Worm (Caenorhabditis elegans) whole organism, L4 larva: Measurements from ENCODE around the gene eat-4.

Source experiments
- duxl-1 ChIP-seq: sonication (generic microtip); optimal IDR thresholded peaks from 2 replicates; lab custom pipeline; 2016; ENCODE audit warnings: mild to moderate bottlenecking, missing genetic modification characterization, moderate library complexity, missing compliant biosample characterization; ENCODE audit not compliant: poor library complexity
- fos-1 ChIP-seq: fragments of 150-350 bp; optimal IDR thresholded peaks from 2 replicates; lab custom pipeline; 2014; ENCODE audit warnings: missing biosample characterization, missing genetic modification characterization
- lin-15B ChIP-seq: fragments of 150-350 bp; sonication (generic microtip); optimal IDR thresholded peaks from 3 replicates; lab custom pipeline; 2014; ENCODE audit warnings: missing biosample characterization, missing genetic modification characterization
- lsy-2 ChIP-seq, 2 experiments: fragments of 150-350 bp in 1 of 2; sonication (generic microtip) in 1 of 2; optimal IDR thresholded peaks; 2 replicates each; lab custom pipeline; 2014 to 2017; ENCODE audit warnings: missing biosample characterization in 2 of 2, missing genetic modification characterization in 2 of 2
- mdl-1 ChIP-seq, 2 experiments: fragments of 150-350 bp in 1 of 2; sonication (generic microtip) in 1 of 2; optimal IDR thresholded peaks; 2 replicates each; lab custom pipeline; 2014 to 2017; ENCODE audit warnings: missing biosample characterization in 2 of 2, missing genetic modification characterization in 2 of 2
- mxl-3 ChIP-seq: fragments of 200-800 bp; sonication (Bioruptor generic); optimal IDR thresholded peaks from 2 replicates; lab custom pipeline; 2018; ENCODE audit warnings: mild to moderate bottlenecking, missing genetic modification characterization, missing compliant biosample characterization
- nhr-11 ChIP-seq: fragments of 150-350 bp; optimal IDR thresholded peaks from 2 replicates; lab custom pipeline; 2014; ENCODE audit warnings: missing biosample characterization, missing genetic modification characterization
- nhr-237 ChIP-seq: sonication (generic microtip); optimal IDR thresholded peaks from 2 replicates; lab custom pipeline; 2017; ENCODE audit warnings: missing biosample characterization, missing genetic modification characterization
- nhr-28 ChIP-seq: fragments of 150-350 bp; optimal IDR thresholded peaks from 2 replicates; lab custom pipeline; 2014; ENCODE audit warnings: missing biosample characterization, missing genetic modification characterization
- nhr-76 ChIP-seq: fragments of 150-350 bp; optimal IDR thresholded peaks from 2 replicates; lab custom pipeline; 2014; ENCODE audit warnings: missing biosample characterization, missing genetic modification characterization
- snpc-4 ChIP-seq: fragments of 150-350 bp; optimal IDR thresholded peaks from 2 replicates; lab custom pipeline; 2014; ENCODE audit warnings: missing biosample characterization, missing genetic modification characterization
- zag-1 ChIP-seq: fragments of 150-350 bp; optimal IDR thresholded peaks from 2 replicates; lab custom pipeline; 2014; ENCODE audit warnings: missing biosample characterization, missing genetic modification characterization
- zip-11 ChIP-seq: fragments of 200-800 bp; sonication (Bioruptor generic); IDR thresholded peaks from 2 replicates; pipeline ENCODE4 v1.3.6; 2022; ENCODE audit warnings: missing genetic modification characterization, missing compliant biosample characterization

ce11 chrIII:9177874-9178273 is 41.2 kb downstream of the eat-4 start:
- TF ChIP-seq nhr-76 (no peak), nhr-28 (tag; lab: Kevin White, UChicago) (no peak), mxl-3 (GFP tag; lab: Kevin White, UChicago) (no peak), mdl-1 (tag; optimal IDR thresholded peaks at IDR 0.05; lab: Kevin White, UChicago) (no peak), zip-11 (GFP tag; lab: Robert Waterston, UW) (no peak), nhr-11 (no peak), zag-1 (tag; lab: Kevin White, UChicago) (no peak), fos-1 (no peak), lsy-2 (tag; optimal IDR thresholded peaks at IDR 0.05; lab: Kevin White, UChicago) (no peak), duxl-1 (tag; lab: Kevin White, UChicago) (no peak), snpc-4 (no peak), nhr-237 (no peak), lin-15B (tag; lab: Kevin White, UChicago) (no peak)
